Fruit fly (Drosophila melanogaster) whole organism, pupa: Measurements from ENCODE around the gene CG14820.

Experiments used
- CG10348 ChIP-seq: fragments of 200-800 bp; sonication (Bioruptor generic); IDR thresholded peaks from 2 replicates; pipeline ENCODE4 v1.3.6; 2022; ENCODE audit warnings: missing biosample characterization, missing genetic modification characterization
- CG12605 ChIP-seq: fragments of 200-800 bp; sonication (Bioruptor generic); IDR thresholded peaks from 2 replicates; pipeline ENCODE4 v1.3.6; 2022; ENCODE audit warnings: missing biosample characterization, missing genetic modification characterization
- CG13204 ChIP-seq: fragments of 200-800 bp; sonication (Bioruptor generic); optimal IDR thresholded peaks from 2 replicates; lab custom pipeline; 2018; ENCODE audit warnings: missing biosample characterization, mild to moderate bottlenecking, missing genetic modification characterization, moderate library complexity
- CG14655 ChIP-seq: fragments of 200-800 bp; sonication (Bioruptor generic); optimal IDR thresholded peaks from 3 replicates; lab custom pipeline; 2017; ENCODE audit warnings: mild to moderate bottlenecking, missing biosample characterization, missing genetic modification reagents, missing genetic modification characterization
- CG15710 ChIP-seq: fragments of 200-800 bp; sonication (Bioruptor generic); optimal IDR thresholded peaks from 2 replicates; lab custom pipeline; 2018; ENCODE audit warnings: missing biosample characterization, mild to moderate bottlenecking, missing genetic modification characterization, moderate library complexity
- CG17806 ChIP-seq: fragments of 200-800 bp; sonication (Bioruptor generic); optimal IDR thresholded peaks from 2 replicates; lab custom pipeline; 2018; ENCODE audit warnings: missing biosample characterization, mild to moderate bottlenecking, missing genetic modification characterization, moderate library complexity
- CG32121 ChIP-seq: fragments of 200-800 bp; sonication (Bioruptor generic); IDR thresholded peaks from 2 replicates; pipeline ENCODE4 v1.3.6; 2022; ENCODE audit warnings: missing biosample characterization, missing genetic modification characterization
- CG34367 ChIP-seq: fragments of 200-800 bp; sonication (Bioruptor generic); optimal IDR thresholded peaks from 2 replicates; lab custom pipeline; 2018; ENCODE audit warnings: missing biosample characterization, mild to moderate bottlenecking, missing genetic modification characterization
- CG4496 ChIP-seq: fragments of 200-800 bp; sonication (Bioruptor generic); IDR thresholded peaks from 3 replicates; pipeline ENCODE4 v1.3.6; 2022; ENCODE audit warnings: missing biosample characterization, missing genetic modification characterization
- CG8159 ChIP-seq: fragments of 200-800 bp; sonication (Bioruptor generic); optimal IDR thresholded peaks from 3 replicates; lab custom pipeline; 2018; ENCODE audit warnings: missing biosample characterization, mild to moderate bottlenecking, missing genetic modification characterization, moderate library complexity
- EcR ChIP-seq: fragments of 200-800 bp; sonication (Bioruptor generic); optimal IDR thresholded peaks from 3 replicates; lab custom pipeline; 2019; ENCODE audit warnings: missing biosample characterization, missing genetic modification characterization, mild to moderate bottlenecking, moderate library complexity, missing genetic modification reagents
- Ets98B ChIP-seq: fragments of 200-800 bp; sonication (Bioruptor generic); IDR thresholded peaks from 2 replicates; pipeline ENCODE4 v1.3.6; 2022; ENCODE audit warnings: missing biosample characterization, missing genetic modification characterization
- Pif1A ChIP-seq: fragments of 200-800 bp; sonication (Bioruptor generic); optimal IDR thresholded peaks from 3 replicates; lab custom pipeline; 2016; ENCODE audit warnings: missing biosample characterization, missing genetic modification characterization
- Pif1B ChIP-seq: fragments of 200-800 bp; sonication (Bioruptor generic); optimal IDR thresholded peaks from 3 replicates; lab custom pipeline; 2016; ENCODE audit warnings: missing biosample characterization, missing genetic modification characterization
- Snoo ChIP-seq: fragments of 200-800 bp; sonication (Bioruptor generic); optimal IDR thresholded peaks from 3 replicates; lab custom pipeline; 2017; ENCODE audit warnings: missing biosample characterization, mild to moderate bottlenecking, missing genetic modification characterization, inconsistent platforms
- fd96Ca ChIP-seq: fragments of 200-800 bp; sonication (Bioruptor generic); IDR thresholded peaks from 3 replicates; pipeline ENCODE4 v1.3.6; 2022; ENCODE audit warnings: missing biosample characterization, missing genetic modification characterization
- rn ChIP-seq: fragments of 200-800 bp; sonication (Bioruptor generic); IDR thresholded peaks from 2 replicates; pipeline ENCODE4 v1.3.6; 2022; ENCODE audit warnings: missing biosample characterization, missing genetic modification characterization

Gene CG14820

DNA sequence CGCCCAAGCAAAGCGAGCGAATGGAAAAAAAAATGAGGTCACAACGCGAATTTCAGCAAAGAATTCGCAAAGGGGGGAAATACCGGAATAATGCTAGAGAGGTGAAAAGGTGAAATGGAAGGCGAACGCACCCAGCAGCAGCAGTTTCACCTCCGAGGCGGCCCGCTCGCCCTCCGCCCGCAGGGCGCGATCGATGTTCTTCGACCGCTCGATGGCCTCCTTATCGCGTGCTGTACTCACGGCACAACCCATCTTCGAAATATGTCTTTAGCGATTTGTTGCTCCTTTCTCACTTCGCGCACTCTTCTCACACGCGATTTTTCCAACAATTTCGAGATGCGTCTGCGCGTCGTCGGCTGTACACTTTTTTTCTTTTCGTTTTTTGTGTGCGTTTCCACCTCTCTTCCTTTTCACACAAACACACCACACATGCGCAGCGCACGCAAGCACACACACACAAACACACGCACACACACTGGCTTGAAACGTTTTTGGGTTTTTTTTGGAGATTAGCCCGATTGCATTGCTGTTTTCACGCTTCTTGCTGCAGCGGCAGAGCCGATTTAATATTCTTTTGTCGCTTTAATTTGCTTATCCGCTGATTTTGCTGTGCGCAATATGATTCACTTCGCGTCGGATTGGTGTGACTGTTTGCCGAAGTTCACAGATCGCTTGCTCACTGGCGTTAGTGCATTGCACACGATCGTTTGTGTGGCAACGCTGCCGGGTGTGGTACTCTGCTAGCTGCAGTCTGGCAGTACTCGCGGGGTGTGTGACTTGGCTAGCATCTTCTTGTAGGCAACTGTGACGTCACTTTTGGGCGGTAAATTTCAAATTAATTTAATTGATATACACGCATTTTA, 46.9 kb downstream of the CG14820 start, which contains the start of gene Galphai:
TSS of gene Galphai (minus strand) at position 658 of the 863 bp plus-strand sequence.
- TF ChIP-seq Pif1B (GFP tag; lab: Kevin White, UChicago) (peak; percentile 21), CG17806 (tag; lab: Kevin White, UChicago) (no peak), Snoo (tag; lab: Kevin White, UChicago) (no peak), CG14655 (GFP tag; lab: Kevin White, UChicago) (no peak), Ets98B (GFP tag; lab: Robert Waterston, UW) (peak; percentile 25; the same call in 1 of the 2 replicates), CG12605 (GFP tag; lab: Robert Waterston, UW) (no peak; the same call in 1 of the 2 replicates), CG13204 (GFP tag; lab: Kevin White, UChicago) (peak; percentile 37), CG15710 (no peak), EcR (GFP tag; lab: Kevin White, UChicago) (peak; percentile 67), rn (GFP tag; lab: Robert Waterston, UW) (0 out of 2 replicates have a peak, but pooled peaks have one; percentile 17), CG4496 (GFP tag; lab: Robert Waterston, UW) (no peak; the same call in 2 of the 3 replicates), fd96Ca (GFP tag; lab: Robert Waterston, UW) (peak; percentile 41; the same call in 1 of the 3 replicates), CG8159 (peak; percentile 38), CG32121 (no peak)

DNA sequence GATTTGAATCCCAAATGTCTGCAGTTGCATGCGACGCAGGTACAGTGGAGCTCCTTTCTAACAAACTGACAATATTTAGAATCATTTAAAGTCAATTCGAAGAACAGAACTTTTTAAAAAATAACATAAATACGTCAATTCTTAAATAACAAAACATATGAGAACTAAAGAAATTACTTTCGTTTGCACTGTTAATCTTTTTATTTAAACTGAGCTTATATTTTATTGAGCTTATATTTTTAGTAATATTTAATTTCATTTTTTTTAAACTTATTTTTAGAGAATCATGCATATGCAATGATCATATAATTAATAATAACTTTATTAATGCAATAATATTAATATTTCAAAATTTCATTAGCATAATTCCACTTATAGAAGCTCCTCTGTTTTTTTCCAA, 47.8 kb downstream of the CG14820 start:
- TF ChIP-seq CG10348 (GFP tag; lab: Robert Waterston, UW) (no peak), CG12605 (GFP tag; lab: Robert Waterston, UW) (no peak), CG17806 (tag; lab: Kevin White, UChicago) (no peak), Pif1A (GFP tag; lab: Kevin White, UChicago) (no peak), CG34367 (tag; lab: Kevin White, UChicago) (no peak), CG15710 (no peak), CG8159 (no peak), Snoo (tag; lab: Kevin White, UChicago) (no peak)

DNA sequence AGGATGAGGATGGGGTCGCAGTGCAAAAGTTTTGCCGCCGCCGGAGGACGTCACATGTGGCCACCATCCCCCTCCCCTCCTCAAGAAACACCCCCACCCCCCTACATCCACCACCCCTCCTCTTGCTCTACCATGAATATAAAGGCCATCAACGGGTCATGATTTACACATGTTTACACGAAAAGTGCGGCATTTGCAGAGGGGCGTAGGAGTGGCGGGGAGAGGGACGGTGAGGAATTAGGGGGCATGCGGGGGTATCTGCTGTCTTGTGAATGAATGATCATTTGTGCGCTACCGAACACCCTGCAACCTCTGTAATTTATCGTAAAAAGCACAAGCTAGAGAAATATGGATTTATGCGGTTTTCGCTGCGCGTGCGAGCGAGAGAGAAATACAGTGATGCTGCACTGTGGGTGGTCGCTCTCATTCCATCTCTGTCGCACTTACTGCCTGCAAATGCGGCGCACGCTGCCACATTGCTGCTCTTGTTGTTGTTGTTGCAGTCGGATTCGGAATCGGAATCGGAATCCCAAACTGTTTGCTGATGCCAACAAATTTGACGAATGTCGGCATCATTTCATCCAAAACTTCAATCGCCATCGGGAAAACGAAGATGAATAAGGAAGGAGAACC, 48.5 kb downstream of the CG14820 start:
- TF ChIP-seq rn (GFP tag; lab: Robert Waterston, UW) (no peak), CG13204 (GFP tag; lab: Kevin White, UChicago) (peak; percentile 21)
- TF ChIP-seq, all 21 proteins: peak for 1

DNA sequence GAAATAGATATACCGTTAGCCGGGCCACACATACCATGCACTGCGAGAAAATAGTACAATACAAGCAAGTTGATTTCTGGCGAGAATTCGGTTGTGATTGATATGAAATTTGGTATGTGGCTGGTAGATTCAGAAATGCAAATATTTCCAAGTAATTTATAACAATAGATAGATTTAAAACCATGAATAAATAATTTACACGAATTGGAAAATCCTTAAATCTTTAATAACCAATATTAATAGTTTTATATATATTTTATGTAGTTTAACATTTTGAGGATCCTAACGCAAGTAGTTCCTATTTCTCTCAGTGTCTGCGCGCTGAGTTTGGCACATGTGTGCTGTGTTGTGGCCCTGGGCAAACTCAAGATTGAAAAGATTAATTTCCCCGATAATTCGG, 49.1 kb downstream of the CG14820 start:
- TF ChIP-seq CG14655 (GFP tag; lab: Kevin White, UChicago) (peak; percentile 14), EcR (GFP tag; lab: Kevin White, UChicago) (no peak)
